Worm (Caenorhabditis elegans) whole organism, mixed stage, embryonic: ENCODE measurements around the gene C51E3.9.

Experiments used
- M03D4.4 ChIP-seq: sonication (generic microtip); optimal IDR thresholded peaks from 2 replicates; lab custom pipeline; 2017; ENCODE audit warnings: mild to moderate bottlenecking, missing genetic modification characterization, missing compliant biosample characterization
- bed-3 ChIP-seq: fragments of 200-800 bp; sonication (Bioruptor generic); optimal IDR thresholded peaks from 3 replicates; lab custom pipeline; 2018; ENCODE audit warnings: mild to moderate bottlenecking, missing genetic modification characterization, moderate library complexity, missing compliant biosample characterization
- ceh-39 ChIP-seq: fragments of 150-350 bp; optimal IDR thresholded peaks from 2 replicates; lab custom pipeline; 2014; ENCODE audit warnings: missing biosample characterization, missing genetic modification characterization
- ceh-43 ChIP-seq: fragments of 200-800 bp; sonication (Bioruptor generic); optimal IDR thresholded peaks from 2 replicates; lab custom pipeline; 2018; ENCODE audit warnings: mild to moderate bottlenecking, missing genetic modification characterization, moderate library complexity, missing compliant biosample characterization
- ces-1 ChIP-seq: fragments of 150-350 bp; optimal IDR thresholded peaks from 2 replicates; lab custom pipeline; 2014; ENCODE audit warnings: missing biosample characterization, missing genetic modification reagents, missing genetic modification characterization
- cnd-1 ChIP-seq: fragments of 200-800 bp; sonication (Bioruptor generic); optimal IDR thresholded peaks from 2 replicates; lab custom pipeline; 2018; ENCODE audit warnings: mild to moderate bottlenecking, missing genetic modification characterization, missing compliant biosample characterization
- drap-1 ChIP-seq: fragments of 200-800 bp; sonication (Bioruptor generic); optimal IDR thresholded peaks from 3 replicates; lab custom pipeline; 2018; ENCODE audit warnings: mild to moderate bottlenecking, missing genetic modification characterization, missing compliant biosample characterization
- elt-1 ChIP-seq: sonication (generic microtip); optimal IDR thresholded peaks from 2 replicates; lab custom pipeline; 2017; ENCODE audit warnings: missing genetic modification characterization, mild to moderate bottlenecking, missing compliant biosample characterization, antibody characterized with exemption, moderate library complexity, borderline replicate concordance; ENCODE audit not compliant: insufficient read depth
- elt-3 ChIP-seq: fragments of 150-350 bp; optimal IDR thresholded peaks from 2 replicates; lab custom pipeline; 2014; ENCODE audit warnings: missing biosample characterization, missing genetic modification characterization
- flh-1 ChIP-seq: fragments of 200-800 bp; sonication (Bioruptor generic); optimal IDR thresholded peaks from 2 replicates; lab custom pipeline; 2018; ENCODE audit warnings: mild to moderate bottlenecking, missing genetic modification characterization, moderate library complexity, missing compliant biosample characterization
- ham-2 ChIP-seq: fragments of 200-800 bp; sonication (Bioruptor generic); optimal IDR thresholded peaks from 2 replicates; lab custom pipeline; 2018; ENCODE audit warnings: mild to moderate bottlenecking, missing genetic modification characterization, missing compliant biosample characterization
- hlh-1 ChIP-seq: fragments of 150-350 bp; optimal IDR thresholded peaks from 2 replicates; lab custom pipeline; 2014; ENCODE audit warnings: missing biosample characterization, missing genetic modification reagents, missing genetic modification characterization
- lin-13 ChIP-seq: fragments of 150-350 bp; optimal IDR thresholded peaks from 2 replicates; lab custom pipeline; 2014; ENCODE audit warnings: missing biosample characterization, missing genetic modification characterization
- lsy-2 ChIP-seq: fragments of 150-350 bp; optimal IDR thresholded peaks from 2 replicates; lab custom pipeline; 2014; ENCODE audit warnings: missing biosample characterization, missing genetic modification characterization
- mep-1 ChIP-seq: fragments of 150-350 bp; optimal IDR thresholded peaks from 2 replicates; lab custom pipeline; 2017; ENCODE audit warnings: missing biosample characterization, missing genetic modification reagents, missing genetic modification characterization, inconsistent platforms
- mls-2 ChIP-seq: sonication (generic microtip); optimal IDR thresholded peaks from 2 replicates; lab custom pipeline; 2016; ENCODE audit warnings: mild to moderate bottlenecking, missing genetic modification characterization, moderate library complexity, missing compliant biosample characterization
- nhr-2 ChIP-seq: fragments of 150-350 bp; optimal IDR thresholded peaks from 2 replicates; lab custom pipeline; 2014; ENCODE audit warnings: missing biosample characterization, missing genetic modification characterization
- nhr-237 ChIP-seq: fragments of 150-350 bp; optimal IDR thresholded peaks from 2 replicates; lab custom pipeline; 2014; ENCODE audit warnings: missing biosample characterization, missing genetic modification characterization
- nhr-28 ChIP-seq: fragments of 150-350 bp; optimal IDR thresholded peaks from 2 replicates; lab custom pipeline; 2014; ENCODE audit warnings: missing biosample characterization, missing genetic modification characterization
- pha-4 ChIP-seq: fragments of 150-350 bp; optimal IDR thresholded peaks from 2 replicates; lab custom pipeline; 2018; ENCODE audit warnings: missing biosample characterization, missing genetic modification reagents, missing genetic modification characterization
- sem-2 ChIP-seq: fragments of 200-800 bp; sonication (Bioruptor generic); optimal IDR thresholded peaks from 2 replicates; lab custom pipeline; 2018; ENCODE audit warnings: mild to moderate bottlenecking, missing genetic modification characterization, missing compliant biosample characterization
- sptf-1 ChIP-seq: sonication (generic microtip); optimal IDR thresholded peaks from 2 replicates; lab custom pipeline; 2017; ENCODE audit warnings: mild to moderate bottlenecking, missing genetic modification characterization, moderate library complexity, missing compliant biosample characterization
- tbx-8 ChIP-seq: fragments of 200-800 bp; sonication (Bioruptor generic); optimal IDR thresholded peaks from 2 replicates; lab custom pipeline; 2018; ENCODE audit warnings: mild to moderate bottlenecking, missing genetic modification characterization, moderate library complexity, missing compliant biosample characterization
- unc-120 ChIP-seq: sonication (generic microtip); optimal IDR thresholded peaks from 2 replicates; lab custom pipeline; 2017; ENCODE audit warnings: missing genetic modification characterization, missing compliant biosample characterization; ENCODE audit not compliant: poor library complexity, severe bottlenecking
- ztf-11 ChIP-seq: fragments of 150-350 bp; optimal IDR thresholded peaks from 2 replicates; lab custom pipeline; 2014; ENCODE audit warnings: missing biosample characterization, missing genetic modification characterization

The C51E3.9 gene

DNA sequence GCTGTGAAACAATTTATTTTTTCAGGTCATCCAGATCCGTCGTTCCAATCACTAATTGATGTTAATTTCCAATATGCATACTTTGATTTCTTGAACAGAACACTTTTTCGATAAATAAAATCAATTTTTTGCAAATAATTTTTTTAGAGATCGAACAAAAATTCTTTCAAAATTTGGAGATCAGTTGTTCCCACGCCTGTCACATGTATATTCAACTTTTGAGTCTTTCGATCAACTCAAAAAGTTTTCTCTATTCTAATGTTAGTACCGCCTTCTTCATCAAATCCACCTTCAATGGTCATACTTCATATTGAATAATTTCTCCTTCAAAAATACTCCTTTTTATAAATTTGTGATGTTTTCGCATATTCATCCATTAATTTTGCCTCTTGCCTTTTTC is 8.9 kb downstream of the C51E3.9 start, which contains the start of gene srsx-29:
srsx-29 (plus strand) TSS at position 301 of the 400 bp plus-strand sequence.
- no peak for TF ChIP-seq unc-120 (tag; lab: Kevin White, UChicago)
- TF ChIP-seq nhr-28 (tag; lab: Kevin White, UChicago): no peak
- TF ChIP-seq drap-1 (GFP tag; lab: Kevin White, UChicago): no peak
- no peak for TF ChIP-seq bed-3
- no peak for TF ChIP-seq lsy-2 (tag; lab: Kevin White, UChicago)

DNA sequence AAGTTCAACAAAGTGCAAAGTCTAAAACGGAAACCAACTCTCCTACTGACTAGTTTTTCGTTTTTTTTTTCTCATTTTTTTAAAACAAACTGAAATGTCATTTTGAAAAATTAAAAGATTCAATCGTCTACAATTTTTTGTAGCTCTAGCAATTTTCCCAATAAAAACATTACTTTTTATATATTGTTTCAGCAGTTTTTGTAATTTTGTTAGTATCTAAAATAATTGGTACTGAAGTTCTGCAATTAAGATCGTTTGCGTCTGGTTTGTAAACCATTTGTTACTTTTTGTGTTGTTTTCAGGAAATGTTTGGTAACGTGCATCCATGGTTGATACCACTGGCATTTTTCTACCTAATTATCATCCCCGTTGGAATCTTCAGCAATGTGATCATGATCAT is 12.8 kb downstream of the C51E3.9 start, which contains the start of gene srsx-30:
srsx-30 (plus strand) TSS at position 301 of the 400 bp plus-strand sequence.
- no peak for TF ChIP-seq tbx-8 (GFP tag; lab: Kevin White, UChicago)
- TF ChIP-seq, all 35 proteins: peak for 0

DNA sequence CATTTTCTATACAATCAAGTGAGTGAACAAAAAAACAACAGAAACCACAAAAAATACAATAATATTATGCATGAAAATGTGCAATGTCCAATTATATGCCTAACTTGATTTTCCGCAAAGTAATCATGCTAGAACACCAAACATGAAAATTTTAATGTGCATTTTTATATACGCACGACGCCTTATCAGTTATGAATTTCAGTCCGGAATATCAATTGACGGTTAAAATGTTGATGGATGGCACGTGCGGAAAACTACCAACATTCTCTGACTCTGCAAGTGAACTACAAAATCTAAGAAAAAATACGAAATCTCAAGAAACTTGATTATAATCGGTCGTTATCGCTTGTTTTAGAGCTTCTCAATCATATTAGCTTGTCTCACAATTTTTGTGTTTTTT is 14.2 kb downstream of the C51E3.9 start:
- TF ChIP-seq bed-3 (no peak), cnd-1 (tag; lab: Kevin White, UChicago) (no peak), lsy-2 (tag; lab: Kevin White, UChicago) (no peak), tbx-8 (GFP tag; lab: Kevin White, UChicago) (no peak), ztf-11 (tag; lab: Kevin White, UChicago) (no peak), mep-1 (tag; lab: Kevin White, UChicago) (no peak), nhr-2 (tag; lab: Kevin White, UChicago) (no peak), ham-2 (no peak), mls-2 (tag; lab: Kevin White, UChicago) (no peak), flh-1 (GFP tag; lab: Kevin White, UChicago) (no peak)

DNA sequence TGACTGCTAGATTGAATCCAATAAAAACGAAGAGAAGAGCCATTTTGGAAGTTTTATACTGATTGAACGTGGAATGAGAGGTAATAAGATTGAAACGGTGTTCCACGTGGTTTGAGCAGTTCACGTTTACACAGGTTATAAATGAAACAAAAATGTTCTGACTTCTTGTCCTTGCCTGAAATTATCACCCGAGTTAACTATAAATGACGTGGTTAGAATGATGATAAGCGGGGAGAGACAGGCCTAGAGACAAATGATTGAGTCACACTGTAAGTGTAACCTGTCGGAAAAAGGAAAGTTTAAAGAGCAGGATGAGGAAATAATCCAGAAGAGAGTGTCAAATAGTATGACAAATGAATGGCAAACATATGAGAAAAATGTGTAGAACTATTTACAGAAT is 15.2 kb downstream of the C51E3.9 start, which contains the start of gene C51E3.10:
C51E3.10 (minus strand) TSS at position 181 of the 400 bp plus-strand sequence.
- no peak for TF ChIP-seq nhr-237
- TF ChIP-seq ztf-11 (tag; lab: Kevin White, UChicago): no peak
- TF ChIP-seq lin-13 (tag; lab: Kevin White, UChicago): no peak
- TF ChIP-seq, all 35 proteins: peak for 0

DNA sequence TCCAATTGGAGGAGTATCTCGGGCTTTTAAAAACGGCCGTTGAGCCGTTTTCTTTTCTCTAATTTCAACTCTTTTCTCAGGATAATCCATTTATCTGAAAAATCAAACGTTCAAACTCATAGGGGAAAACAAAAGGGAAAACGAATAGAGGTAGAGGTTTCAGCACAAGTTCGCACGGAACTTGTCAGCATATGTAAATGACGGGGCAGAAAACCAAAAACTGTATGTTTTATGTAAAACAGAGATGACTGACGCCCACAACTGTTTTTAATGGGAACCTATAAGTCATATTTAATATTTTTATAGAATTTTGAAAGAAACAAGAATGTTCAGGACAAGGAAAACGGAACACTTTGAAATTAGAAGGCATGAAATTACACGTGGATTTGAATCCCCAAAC is 20.6 kb downstream of the C51E3.9 start, which contains the start of gene C51E3.6:
C51E3.6 (minus strand) TSS at position 101 of the 400 bp plus-strand sequence.
- TF ChIP-seq hlh-1 (no peak), M03D4.4 (tag; lab: Kevin White, UChicago) (no peak), pha-4 (tag; lab: Kevin White, UChicago) (no peak), flh-1 (GFP tag; lab: Kevin White, UChicago) (no peak)

DNA sequence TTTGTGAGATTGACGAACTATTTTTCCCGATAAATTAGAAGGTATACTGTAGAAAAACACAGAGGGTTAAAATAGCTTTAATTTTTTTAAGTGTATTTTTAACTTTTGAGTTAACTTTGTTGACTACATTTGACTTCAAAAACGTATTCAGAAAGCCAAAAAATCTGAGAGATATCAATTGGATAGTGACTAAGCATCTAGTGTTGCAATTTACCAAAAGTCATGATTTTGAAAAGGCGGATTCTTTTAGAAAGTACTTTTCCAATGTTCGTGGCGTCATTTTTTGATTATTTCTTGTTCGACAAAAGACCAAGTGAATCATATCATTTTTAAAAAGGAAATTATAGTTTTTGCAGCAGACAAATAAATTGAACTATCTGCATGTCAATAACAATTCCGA is 23.1 kb downstream of the C51E3.9 start:
- TF ChIP-seq pha-4 (tag; lab: Kevin White, UChicago) (no peak), ces-1 (GFP tag; lab: Kevin White, UChicago) (no peak), ceh-43 (GFP tag; lab: Kevin White, UChicago) (no peak), ham-2 (no peak), elt-1 (no peak), unc-120 (tag; lab: Kevin White, UChicago) (no peak), hlh-1 (no peak), drap-1 (GFP tag; lab: Kevin White, UChicago) (no peak), sptf-1 (tag; lab: Kevin White, UChicago) (no peak), lin-13 (tag; lab: Kevin White, UChicago) (no peak), elt-3 (tag; lab: Kevin White, UChicago) (no peak)

DNA sequence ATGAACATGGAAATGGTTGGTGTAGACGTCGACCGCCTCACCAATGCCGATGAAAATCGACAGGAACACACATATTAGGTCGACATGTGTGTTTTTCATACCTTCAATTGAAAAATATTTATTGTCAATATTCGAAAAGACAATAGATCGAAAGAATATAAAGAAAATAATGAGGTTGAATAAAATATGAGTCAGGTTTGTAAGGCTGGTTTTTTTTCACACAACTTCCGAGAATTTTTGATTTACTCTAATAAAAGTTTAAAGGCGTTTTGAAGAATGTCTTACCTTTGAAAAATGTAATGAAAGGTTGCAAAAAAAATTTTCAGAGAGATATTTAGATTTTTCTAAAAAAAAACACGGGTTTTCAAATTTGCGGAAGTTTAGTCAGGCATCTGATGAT is 27.9 kb downstream of the C51E3.9 start, which contains the start of gene egl-3:
egl-3 (minus strand) TSS at position 101 of the 400 bp plus-strand sequence.
- TF ChIP-seq ham-2 (no peak), ceh-39 (tag; lab: Kevin White, UChicago) (no peak), pha-4 (tag; lab: Kevin White, UChicago) (no peak), bed-3 (no peak), cnd-1 (tag; lab: Kevin White, UChicago) (no peak), sem-2 (GFP tag; lab: Kevin White, UChicago) (no peak)
